Fruit fly (Drosophila melanogaster): ENCODE results near the gene CG2616.

CG2616 gene

dm6 chr3R:7722117-7722516, at the start of gene CG2616:
Gene CG2616, plus strand, starts transcription at chr3R:7722417.
- TF ChIP-seq usp (GFP tag; optimal IDR thresholded peaks at IDR 0.05): no peak
- no peak for TF ChIP-seq Dll (optimal IDR thresholded peaks at IDR 0.05)
- TF ChIP-seq pan (optimal IDR thresholded peaks at IDR 0.05): no peak
- TF ChIP-seq psq (optimal IDR thresholded peaks at IDR 0.05): no peak
- no peak for TF ChIP-seq CG8478 (optimal IDR thresholded peaks at IDR 0.05)
- TF ChIP-seq EcR (GFP tag; optimal IDR thresholded peaks at IDR 0.05): no peak

- TF ChIP-seq Dll (optimal IDR thresholded peaks at IDR 0.05): no peak
- TF ChIP-seq psq (optimal IDR thresholded peaks at IDR 0.05): no peak
- no peak for TF ChIP-seq CG8478 (optimal IDR thresholded peaks at IDR 0.05)
- no peak for TF ChIP-seq usp (GFP tag; optimal IDR thresholded peaks at IDR 0.05)
- TF ChIP-seq pan (optimal IDR thresholded peaks at IDR 0.05): no peak
- TF ChIP-seq EcR (GFP tag; optimal IDR thresholded peaks at IDR 0.05): no peak
Observed at dm6 chr3R:7686844-7687243, 35.4 kb upstream of the CG2616 start.

dm6 chr3R:7719990-7720389, 2.2 kb upstream of the CG2616 start:
- TF ChIP-seq pan (optimal IDR thresholded peaks at IDR 0.05) (no peak), EcR (GFP tag; optimal IDR thresholded peaks at IDR 0.05) (no peak), usp (GFP tag; optimal IDR thresholded peaks at IDR 0.05) (no peak), Dll (optimal IDR thresholded peaks at IDR 0.05) (no peak), psq (optimal IDR thresholded peaks at IDR 0.05) (no peak), CG8478 (optimal IDR thresholded peaks at IDR 0.05) (no peak)

- no peak for TF ChIP-seq EcR (GFP tag; optimal IDR thresholded peaks at IDR 0.05)
- no peak for TF ChIP-seq pan (optimal IDR thresholded peaks at IDR 0.05)
- no peak for TF ChIP-seq usp (GFP tag; optimal IDR thresholded peaks at IDR 0.05)
- TF ChIP-seq psq (optimal IDR thresholded peaks at IDR 0.05): no peak
Observed at dm6 chr3R:7739463-7739862, 17.2 kb downstream of the CG2616 start, which contains the start of gene CG43254. Gene CG43254, minus strand, starts transcription at chr3R:7739563.

dm6 chr3R:7749993-7750392, 27.8 kb downstream of the CG2616 start, which contains the start of gene pyd3:
Gene pyd3, minus strand, starts transcription at chr3R:7750079.
- TF ChIP-seq usp (GFP tag; optimal IDR thresholded peaks at IDR 0.05) (no peak), Dll (optimal IDR thresholded peaks at IDR 0.05) (no peak), EcR (GFP tag; optimal IDR thresholded peaks at IDR 0.05) (no peak)

- TF ChIP-seq pan (optimal IDR thresholded peaks at IDR 0.05) (no peak), Dll (optimal IDR thresholded peaks at IDR 0.05) (no peak), EcR (GFP tag; optimal IDR thresholded peaks at IDR 0.05) (no peak), CG8478 (optimal IDR thresholded peaks at IDR 0.05) (peak; percentile 34)
Observed at dm6 chr3R:7753518-7753917, 31.3 kb downstream of the CG2616 start.

- TF ChIP-seq Dll (optimal IDR thresholded peaks at IDR 0.05): no peak
- no peak for TF ChIP-seq pan (optimal IDR thresholded peaks at IDR 0.05)
- TF ChIP-seq CG8478 (optimal IDR thresholded peaks at IDR 0.05): no peak
- TF ChIP-seq psq (optimal IDR thresholded peaks at IDR 0.05): no peak
- no peak for TF ChIP-seq usp (GFP tag; optimal IDR thresholded peaks at IDR 0.05)
- no peak for TF ChIP-seq EcR (GFP tag; optimal IDR thresholded peaks at IDR 0.05)
Observed at dm6 chr3R:7757822-7758221, 35.6 kb downstream of the CG2616 start, which contains the start of gene CG10919. Gene CG10919, plus strand, starts transcription at chr3R:7758122.

- no peak for TF ChIP-seq CG8478 (optimal IDR thresholded peaks at IDR 0.05)
- TF ChIP-seq psq (optimal IDR thresholded peaks at IDR 0.05): no peak
- no peak for TF ChIP-seq Dll (optimal IDR thresholded peaks at IDR 0.05)
- no peak for TF ChIP-seq pan (optimal IDR thresholded peaks at IDR 0.05)
- TF ChIP-seq EcR (GFP tag; optimal IDR thresholded peaks at IDR 0.05): no peak
- TF ChIP-seq usp (GFP tag; optimal IDR thresholded peaks at IDR 0.05): no peak
Observed at dm6 chr3R:7759486-7759885, 37.3 kb downstream of the CG2616 start, which contains the start of gene Sp7. Gene Sp7, plus strand, starts transcription at chr3R:7759786.

dm6 chr3R:7760970-7761558, 38.8 kb downstream of the CG2616 start:
- TF ChIP-seq EcR (GFP tag; optimal IDR thresholded peaks at IDR 0.05): no peak
- TF ChIP-seq Dll (optimal IDR thresholded peaks at IDR 0.05): no peak
- TF ChIP-seq CG8478 (optimal IDR thresholded peaks at IDR 0.05): no peak
- no peak for TF ChIP-seq psq (optimal IDR thresholded peaks at IDR 0.05)
- no peak for TF ChIP-seq usp (GFP tag; optimal IDR thresholded peaks at IDR 0.05)
- TF ChIP-seq pan (optimal IDR thresholded peaks at IDR 0.05): no peak

- TF ChIP-seq psq (optimal IDR thresholded peaks at IDR 0.05) (no peak), EcR (GFP tag; optimal IDR thresholded peaks at IDR 0.05) (no peak), Dll (optimal IDR thresholded peaks at IDR 0.05) (no peak), pan (optimal IDR thresholded peaks at IDR 0.05) (no peak), CG8478 (optimal IDR thresholded peaks at IDR 0.05) (no peak), usp (GFP tag; optimal IDR thresholded peaks at IDR 0.05) (no peak)
Observed at dm6 chr3R:7771656-7772055, 49.4 kb downstream of the CG2616 start, which contains the start of gene CG11286. Gene CG11286, minus strand, starts transcription at chr3R:7771756.

Measured in whole organism.